Worm (Caenorhabditis elegans): ENCODE data around the gene mog-5.

DNA sequence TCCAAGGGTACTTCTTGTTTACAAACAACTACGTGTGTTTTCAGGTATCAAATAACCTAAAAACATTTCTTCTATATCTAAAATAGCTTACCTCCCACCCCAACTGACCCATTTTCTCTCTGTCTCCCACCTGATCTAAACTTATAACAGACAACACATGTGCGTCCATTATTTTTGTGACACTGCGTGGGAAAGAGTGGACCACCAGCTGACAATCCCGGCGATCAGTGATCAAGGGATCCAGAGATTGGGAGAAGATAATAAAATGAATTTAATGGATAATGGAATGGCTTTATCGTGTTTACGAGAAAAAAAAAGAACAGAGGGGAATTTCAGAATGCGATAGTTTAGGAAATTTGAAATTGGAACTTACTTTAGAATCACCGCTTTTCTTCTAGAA lies 49.9 kb downstream of the mog-5 start:
- TF ChIP-seq ztf-11 (tag; optimal IDR thresholded peaks at IDR 0.05) (no peak), sem-2 (GFP tag; optimal IDR thresholded peaks at IDR 0.05) (no peak), nhr-12 (tag; optimal IDR thresholded peaks at IDR 0.05) (no peak), ceh-39 (tag; optimal IDR thresholded peaks at IDR 0.05) (no peak), unc-62 (GFP tag; optimal IDR thresholded peaks at IDR 0.05) (peak; percentile 8), nhr-28 (tag; optimal IDR thresholded peaks at IDR 0.05) (no peak), nhr-237 (tag; optimal IDR thresholded peaks at IDR 0.05) (no peak), mab-5 (tag; optimal IDR thresholded peaks at IDR 0.05) (no peak), mls-2 (tag; optimal IDR thresholded peaks at IDR 0.05) (no peak), elt-3 (tag; optimal IDR thresholded peaks at IDR 0.05) (no peak), lsy-2 (tag; optimal IDR thresholded peaks at IDR 0.05) (no peak), mep-1 (tag; optimal IDR thresholded peaks at IDR 0.05) (no peak), sptf-1 (tag; optimal IDR thresholded peaks at IDR 0.05) (no peak)

Measured in whole organism, mixed stage, embryonic.